Fruit fly (Drosophila melanogaster): ENCODE results near the gene CG6959.

CG6959 gene

DNA sequence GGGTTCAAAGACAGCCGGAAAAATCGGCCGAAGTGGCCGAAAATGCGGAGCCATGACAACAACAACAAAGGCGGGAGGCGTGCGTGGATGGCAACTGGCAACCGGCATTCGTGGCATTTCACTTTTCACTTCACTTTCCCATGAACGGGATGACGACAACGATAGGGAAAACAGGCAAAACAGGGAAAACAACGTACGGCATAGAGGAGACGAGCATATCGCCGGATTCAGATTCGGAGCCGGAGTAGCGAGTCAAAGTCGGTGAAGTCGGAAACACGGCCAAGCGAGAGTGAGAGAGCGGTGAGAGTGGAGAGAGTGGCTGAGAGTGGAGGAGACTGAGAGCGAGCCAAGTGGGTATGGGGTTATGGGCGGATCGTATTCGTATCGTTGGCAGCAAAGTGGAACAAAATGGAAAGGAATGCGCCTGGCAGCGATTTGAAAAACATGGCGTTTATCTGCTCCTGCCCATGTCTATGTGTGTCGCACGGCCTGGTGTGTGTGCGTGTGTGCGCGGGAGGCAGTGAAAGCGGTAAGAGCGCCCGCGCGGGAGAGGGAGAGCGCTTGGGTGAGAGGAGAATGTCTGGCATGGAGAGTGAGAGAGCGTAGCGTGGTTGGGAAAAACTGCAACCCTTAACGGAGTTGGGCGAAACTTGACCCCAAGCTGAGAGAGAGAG, 95.8 kb downstream of the CG6959 start:
- no peak for TF ChIP-seq h (optimal IDR thresholded peaks at IDR 0.05)
- no peak for TF ChIP-seq insv (optimal IDR thresholded peaks at IDR 0.05)
- TF ChIP-seq psq (optimal IDR thresholded peaks at IDR 0.05), result no peak
- TF ChIP-seq Sin3A (optimal IDR thresholded peaks at IDR 0.05), result no peak
- no peak for TF ChIP-seq ttk (optimal IDR thresholded peaks at IDR 0.05)
- TF ChIP-seq Myc (optimal IDR thresholded peaks at IDR 0.05), result no peak
